Worm (Caenorhabditis elegans) whole organism, L2 larva: ENCODE measurements around the gene ZC395.4.

Source experiments
- C34F6.9 ChIP-seq: fragments of 150-350 bp; optimal IDR thresholded peaks from 2 replicates; lab custom pipeline; 2014; ENCODE audit warnings: missing biosample characterization, missing genetic modification characterization
- F13H6.1 ChIP-seq: sonication (generic microtip); optimal IDR thresholded peaks from 2 replicates; lab custom pipeline; 2016; ENCODE audit warnings: missing genetic modification characterization, missing compliant biosample characterization
- R02D3.7 ChIP-seq: fragments of 150-350 bp; optimal IDR thresholded peaks from 2 replicates; lab custom pipeline; 2014; ENCODE audit warnings: missing biosample characterization, missing genetic modification characterization
- Y55F3AM.14 ChIP-seq: fragments of 200-800 bp; sonication (Bioruptor generic); optimal IDR thresholded peaks from 2 replicates; lab custom pipeline; 2018; ENCODE audit warnings: mild to moderate bottlenecking, missing genetic modification characterization, missing compliant biosample characterization
- ZK546.5 ChIP-seq: sonication (generic microtip); optimal IDR thresholded peaks from 2 replicates; lab custom pipeline; 2017; ENCODE audit warnings: missing biosample characterization, missing genetic modification characterization
- alr-1 ChIP-seq: fragments of 150-350 bp; optimal IDR thresholded peaks from 2 replicates; lab custom pipeline; 2014; ENCODE audit warnings: missing biosample characterization, missing genetic modification characterization
- aly-2 ChIP-seq: fragments of 150-350 bp; optimal IDR thresholded peaks from 2 replicates; lab custom pipeline; 2014; ENCODE audit warnings: missing biosample characterization, missing genetic modification characterization
- ama-1 ChIP-seq: fragments of 150-350 bp; optimal IDR thresholded peaks from 2 replicates; lab custom pipeline; 2018; ENCODE audit warnings: inconsistent platforms
- blmp-1 ChIP-seq: sonication (generic microtip); optimal IDR thresholded peaks from 2 replicates; lab custom pipeline; 2017; ENCODE audit warnings: missing genetic modification characterization, mild to moderate bottlenecking, missing compliant biosample characterization, antibody characterized with exemption, moderate library complexity; ENCODE audit not compliant: insufficient read depth
- ceh-16 ChIP-seq: fragments of 150-350 bp; optimal IDR thresholded peaks from 2 replicates; lab custom pipeline; 2014; ENCODE audit warnings: missing biosample characterization, missing genetic modification characterization
- ceh-82 ChIP-seq: fragments of 150-350 bp; optimal IDR thresholded peaks from 2 replicates; lab custom pipeline; 2014; ENCODE audit warnings: missing biosample characterization, missing genetic modification characterization
- dmd-4 ChIP-seq: sonication (generic microtip); optimal IDR thresholded peaks from 2 replicates; lab custom pipeline; 2017; ENCODE audit warnings: missing biosample characterization, missing genetic modification characterization
- egl-27 ChIP-seq: sonication (generic microtip); optimal IDR thresholded peaks from 3 replicates; lab custom pipeline; 2017; ENCODE audit warnings: missing biosample characterization, missing genetic modification reagents, missing genetic modification characterization
- elt-1 ChIP-seq: fragments of 150-350 bp; optimal IDR thresholded peaks from 2 replicates; lab custom pipeline; 2014; ENCODE audit warnings: missing biosample characterization, missing genetic modification characterization
- elt-3 ChIP-seq: sonication (generic microtip); optimal IDR thresholded peaks from 2 replicates; lab custom pipeline; 2017; ENCODE audit warnings: missing biosample characterization, missing genetic modification characterization
- fos-1 ChIP-seq: fragments of 150-350 bp; optimal IDR thresholded peaks from 2 replicates; lab custom pipeline; 2014; ENCODE audit warnings: missing biosample characterization, missing genetic modification characterization
- gmeb-1 ChIP-seq: fragments of 150-350 bp; optimal IDR thresholded peaks from 2 replicates; lab custom pipeline; 2014; ENCODE audit warnings: missing biosample characterization, missing genetic modification characterization
- lin-11 ChIP-seq: fragments of 150-350 bp; sonication (generic microtip); optimal IDR thresholded peaks from 2 replicates; lab custom pipeline; 2014; ENCODE audit warnings: missing biosample characterization, missing genetic modification characterization, inconsistent platforms, mixed read lengths
- lin-13 ChIP-seq: fragments of 150-350 bp; optimal IDR thresholded peaks from 2 replicates; lab custom pipeline; 2014; ENCODE audit warnings: missing biosample characterization, missing genetic modification reagents, missing genetic modification characterization
- lin-39 ChIP-seq: fragments of 150-350 bp; optimal IDR thresholded peaks from 2 replicates; lab custom pipeline; 2014; ENCODE audit warnings: missing biosample characterization, missing genetic modification reagents, missing genetic modification characterization
- mab-5 ChIP-seq: fragments of 150-350 bp; optimal IDR thresholded peaks from 2 replicates; lab custom pipeline; 2014; ENCODE audit warnings: missing biosample characterization, missing genetic modification characterization
- mbf-1 ChIP-seq: sonication (generic microtip); optimal IDR thresholded peaks from 2 replicates; lab custom pipeline; 2017; ENCODE audit warnings: missing biosample characterization, missing genetic modification characterization
- nhr-10 ChIP-seq: sonication (generic microtip); optimal IDR thresholded peaks from 2 replicates; lab custom pipeline; 2017; ENCODE audit warnings: missing biosample characterization, missing genetic modification characterization
- nhr-11 ChIP-seq: fragments of 150-350 bp; optimal IDR thresholded peaks from 2 replicates; lab custom pipeline; 2014; ENCODE audit warnings: missing biosample characterization, missing genetic modification characterization
- nhr-12 ChIP-seq: fragments of 150-350 bp; optimal IDR thresholded peaks from 2 replicates; lab custom pipeline; 2014; ENCODE audit warnings: missing biosample characterization, missing genetic modification characterization
- nhr-129 ChIP-seq: fragments of 150-350 bp; optimal IDR thresholded peaks from 2 replicates; lab custom pipeline; 2014; ENCODE audit warnings: missing biosample characterization, missing genetic modification characterization
- nhr-237 ChIP-seq: fragments of 150-350 bp; optimal IDR thresholded peaks from 2 replicates; lab custom pipeline; 2014; ENCODE audit warnings: missing biosample characterization, missing genetic modification characterization
- nhr-25 ChIP-seq: fragments of 150-350 bp; sonication (generic microtip); optimal IDR thresholded peaks from 3 replicates; lab custom pipeline; 2014; ENCODE audit warnings: missing biosample characterization, missing genetic modification characterization
- nhr-6 ChIP-seq: fragments of 150-350 bp; optimal IDR thresholded peaks from 2 replicates; lab custom pipeline; 2014; ENCODE audit warnings: missing biosample characterization, missing genetic modification characterization
- nhr-77 ChIP-seq: fragments of 150-350 bp; optimal IDR thresholded peaks from 2 replicates; lab custom pipeline; 2014; ENCODE audit warnings: missing biosample characterization, missing genetic modification characterization
- peb-1 ChIP-seq: fragments of 150-350 bp; optimal IDR thresholded peaks from 2 replicates; lab custom pipeline; 2014; ENCODE audit warnings: missing biosample characterization, missing genetic modification characterization
- sem-4 ChIP-seq: fragments of 150-350 bp; optimal IDR thresholded peaks from 2 replicates; lab custom pipeline; 2014; ENCODE audit warnings: missing biosample characterization, missing genetic modification reagents, missing genetic modification characterization
- skn-1 ChIP-seq: sonication (generic microtip); optimal IDR thresholded peaks from 2 replicates; lab custom pipeline; 2017; ENCODE audit warnings: missing biosample characterization, missing genetic modification characterization
- sma-3 ChIP-seq: sonication (generic microtip); optimal IDR thresholded peaks from 2 replicates; lab custom pipeline; 2016; ENCODE audit warnings: missing genetic modification reagents, missing genetic modification characterization, missing compliant biosample characterization
- snpc-4 ChIP-seq: fragments of 150-350 bp; optimal IDR thresholded peaks from 2 replicates; lab custom pipeline; 2014; ENCODE audit warnings: missing biosample characterization, missing genetic modification characterization
- unc-39 ChIP-seq: fragments of 150-350 bp; optimal IDR thresholded peaks from 2 replicates; lab custom pipeline; 2014; ENCODE audit warnings: missing biosample characterization, missing genetic modification characterization
- unc-55 ChIP-seq: fragments of 150-350 bp; sonication (generic microtip); optimal IDR thresholded peaks from 3 replicates; lab custom pipeline; 2014; ENCODE audit warnings: missing biosample characterization, missing genetic modification reagents, missing genetic modification characterization
- unc-62 ChIP-seq: fragments of 150-350 bp; optimal IDR thresholded peaks from 2 replicates; lab custom pipeline; 2014; ENCODE audit warnings: missing biosample characterization, missing genetic modification reagents, missing genetic modification characterization
- ztf-1 ChIP-seq: fragments of 200-800 bp; sonication (Bioruptor generic); conservative IDR thresholded peaks from 2 replicates; pipeline ENCODE4 v1.3.6; 2022; ENCODE audit warnings: missing genetic modification characterization, missing compliant biosample characterization
- ztf-11 ChIP-seq: sonication (generic microtip); optimal IDR thresholded peaks from 2 replicates; lab custom pipeline; 2017; ENCODE audit warnings: missing biosample characterization, missing genetic modification characterization
- ztf-4 ChIP-seq: fragments of 150-350 bp; optimal IDR thresholded peaks from 2 replicates; lab custom pipeline; 2014; ENCODE audit warnings: missing biosample characterization, missing genetic modification characterization

Gene ZC395.4

DNA sequence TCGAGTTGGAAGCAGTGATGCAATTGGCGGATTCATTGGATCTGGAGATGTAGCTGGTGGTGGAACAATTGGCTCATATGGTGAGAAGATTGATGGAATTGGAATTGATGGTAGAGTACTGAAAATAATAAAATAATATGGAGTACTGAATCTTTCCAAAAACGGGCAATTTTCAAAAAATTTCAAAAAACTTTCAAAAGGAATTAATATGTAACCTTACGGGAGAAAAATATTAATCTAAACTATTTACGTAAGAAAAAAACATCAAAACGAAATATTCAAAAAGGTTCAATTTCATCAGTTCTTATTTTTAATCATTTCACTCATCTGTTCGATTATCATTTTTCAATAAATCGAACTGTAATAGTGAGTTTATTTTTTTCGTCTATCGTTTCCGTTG lies at the start of gene ZC395.4:
TSS of gene ZC395.4 (plus strand) at position 301 of the 400 bp plus-strand sequence.
- TF ChIP-seq elt-3 (tag; lab: Kevin White, UChicago) (no peak), egl-27 (no peak)
- TF ChIP-seq, all 48 proteins: peak for 0

ce11 chrIII:5221820-5222219 lies 48.1 kb upstream of the ZC395.4 start:
- TF ChIP-seq nhr-10 (tag; lab: Kevin White, UChicago) (no peak), nhr-11 (no peak), ceh-82 (no peak), nhr-12 (no peak), unc-39 (tag; lab: Kevin White, UChicago) (no peak), peb-1 (tag; lab: Kevin White, UChicago) (no peak), ztf-1 (GFP tag; lab: Robert Waterston, UW) (no peak), sma-3 (no peak), Y55F3AM.14 (GFP tag; lab: Kevin White, UChicago) (no peak), nhr-129 (tag; lab: Kevin White, UChicago) (no peak), lin-11 (tag; lab: Kevin White, UChicago) (no peak), skn-1 (no peak), aly-2 (tag; lab: Kevin White, UChicago) (no peak), nhr-77 (tag; lab: Kevin White, UChicago) (no peak), nhr-6 (no peak)

DNA sequence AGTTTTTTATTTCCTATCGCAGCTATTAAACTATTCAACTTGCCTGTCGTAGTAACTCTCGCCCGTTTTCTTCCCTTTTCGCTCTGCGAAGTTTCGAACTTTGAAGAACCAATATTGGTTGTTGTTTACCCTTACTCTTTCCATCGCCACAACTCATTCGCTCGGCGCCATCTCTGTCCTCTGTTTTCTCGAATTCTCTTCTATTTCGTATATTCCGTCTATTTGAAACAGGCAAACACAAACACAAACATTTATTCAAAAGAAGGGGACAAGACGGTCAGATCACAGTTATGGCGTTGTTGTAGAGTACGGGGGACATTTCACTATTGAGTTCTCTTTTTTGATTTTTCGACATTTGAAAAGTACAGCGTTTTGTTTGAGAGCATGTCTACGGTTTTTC lies 47.1 kb upstream of the ZC395.4 start:
- TF ChIP-seq ztf-1 (GFP tag; lab: Robert Waterston, UW), result no peak
- TF ChIP-seq nhr-129 (tag; lab: Kevin White, UChicago), result peak; percentile 62
- TF ChIP-seq F13H6.1, result peak; percentile 60

DNA sequence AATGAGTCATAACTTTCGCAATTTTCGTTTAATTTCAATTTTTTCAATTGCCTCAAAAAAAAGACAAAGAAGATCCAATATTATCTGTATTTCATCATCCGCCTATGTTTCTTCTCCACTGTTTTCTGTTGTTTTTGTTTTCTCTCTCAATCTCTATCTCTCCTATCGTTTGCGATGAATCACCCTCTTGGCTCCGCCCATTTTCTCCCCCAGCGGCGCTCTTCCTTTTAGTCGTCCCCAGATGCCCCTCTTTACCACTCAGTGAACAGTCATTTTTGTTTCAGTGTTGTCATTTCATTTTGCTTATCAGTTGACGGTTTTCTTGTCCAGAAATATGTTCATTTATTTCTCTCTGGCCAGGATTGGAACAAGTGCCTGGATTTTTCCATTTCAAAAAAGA lies 45.0 kb upstream of the ZC395.4 start:
- TF ChIP-seq ceh-16 (no peak), fos-1 (peak; percentile 94), snpc-4 (tag; lab: Kevin White, UChicago) (no peak), nhr-129 (tag; lab: Kevin White, UChicago) (peak; percentile 61), ZK546.5 (tag; lab: Kevin White, UChicago) (no peak), sma-3 (peak; percentile 47), unc-62 (GFP tag; lab: Kevin White, UChicago) (no peak), lin-39 (no peak), unc-55 (GFP tag; lab: Kevin White, UChicago) (peak; percentile 63), C34F6.9 (tag; lab: Kevin White, UChicago) (peak; percentile 51)

DNA sequence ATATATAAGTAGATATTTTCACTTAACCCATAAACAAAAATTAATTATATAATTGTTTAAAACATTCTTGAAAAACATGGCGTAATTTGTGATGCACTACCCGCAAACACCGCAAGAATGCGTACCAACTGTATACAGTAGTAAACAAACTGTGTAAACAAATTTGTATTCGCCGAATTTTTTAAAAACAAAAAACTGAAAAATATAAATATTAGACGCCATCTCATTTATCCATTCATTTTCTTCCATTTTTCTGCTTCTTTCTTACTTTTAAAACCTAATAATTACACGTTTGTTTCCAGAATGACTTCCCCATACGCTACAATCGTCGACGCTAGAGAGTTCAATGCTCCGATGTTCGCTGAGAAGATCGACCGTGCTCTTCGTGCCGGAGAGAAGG lies 44.6 kb upstream of the ZC395.4 start, which contains the start of gene nex-1:
TSS of gene nex-1 (plus strand) at position 301 of the 400 bp plus-strand sequence.
- TF ChIP-seq skn-1 (no peak), lin-39 (no peak), ama-1 (lab: Kevin White, UChicago) (no peak), mab-5 (tag; lab: Kevin White, UChicago) (no peak), nhr-10 (tag; lab: Kevin White, UChicago) (no peak), ztf-4 (no peak), ztf-1 (GFP tag; lab: Robert Waterston, UW) (no peak), nhr-77 (tag; lab: Kevin White, UChicago) (no peak), dmd-4 (tag; lab: Kevin White, UChicago) (no peak), sma-3 (no peak), unc-55 (GFP tag; lab: Kevin White, UChicago) (no peak), nhr-237 (tag; lab: Kevin White, UChicago) (no peak), fos-1 (no peak), elt-3 (tag; lab: Kevin White, UChicago) (no peak), gmeb-1 (no peak), elt-1 (tag; lab: Kevin White, UChicago) (no peak)

DNA sequence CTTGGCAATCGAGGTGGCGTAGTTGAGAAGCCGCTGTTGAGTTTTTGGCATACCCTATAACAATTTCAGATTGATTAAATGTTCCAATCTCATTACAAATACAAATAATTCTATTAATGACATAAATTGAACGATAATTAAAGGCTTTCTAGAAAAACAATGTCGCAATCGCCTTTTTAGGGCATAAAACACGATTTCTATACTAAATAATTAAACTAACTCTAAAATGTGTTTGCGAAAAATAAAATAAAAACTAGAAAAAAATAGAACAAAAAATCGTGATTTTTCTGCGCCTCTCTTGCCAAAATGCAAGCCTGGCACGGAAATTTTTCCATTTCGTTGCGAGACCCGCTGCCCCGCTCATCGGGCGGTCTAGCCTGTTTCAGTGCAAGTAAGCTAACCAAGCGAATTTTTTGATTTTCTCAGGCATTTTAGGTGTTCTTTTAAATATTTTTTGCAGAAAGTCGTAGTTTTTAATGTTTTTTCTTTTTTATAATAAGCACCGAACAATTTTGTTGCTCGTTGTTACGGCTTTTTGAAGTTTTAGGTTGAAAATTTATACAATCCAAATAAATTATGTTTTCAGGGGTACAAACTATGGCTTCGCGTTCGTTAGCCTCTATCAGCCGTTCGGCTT lies 42.0 kb upstream of the ZC395.4 start, which contains the start of the genes C34E10.12, C34E10.10 and atp-2:
TSS of gene C34E10.12 (minus strand) at position 51 of the 637 bp plus-strand sequence.
TSS of gene C34E10.10 (minus strand) at position 54 of the 637 bp plus-strand sequence.
TSS of gene atp-2 (plus strand) at position 587 of the 637 bp plus-strand sequence.
- peak; percentile 98 for TF ChIP-seq unc-55 (GFP tag; lab: Kevin White, UChicago)
- TF ChIP-seq R02D3.7 (tag; lab: Kevin White, UChicago), result no peak
- TF ChIP-seq ztf-11 (tag; lab: Kevin White, UChicago), result no peak
- TF ChIP-seq alr-1 (tag; lab: Kevin White, UChicago), result no peak
- peak; percentile 74 for TF ChIP-seq ztf-4
- TF ChIP-seq nhr-25, result peak; percentile 91
- TF ChIP-seq ceh-82, result peak; percentile 35
- no peak for TF ChIP-seq lin-39
- TF ChIP-seq sma-3, result peak; percentile 89
- TF ChIP-seq nhr-237 (tag; lab: Kevin White, UChicago), result no peak
- TF ChIP-seq mbf-1 (tag; lab: Kevin White, UChicago), result no peak
- TF ChIP-seq unc-39 (tag; lab: Kevin White, UChicago), result no peak
- peak; percentile 84 for TF ChIP-seq fos-1
- peak; percentile 50 for TF ChIP-seq ceh-16
- no peak for TF ChIP-seq nhr-11
- peak; percentile 92 for TF ChIP-seq lin-13
- TF ChIP-seq sem-4 (tag; lab: Kevin White, UChicago), result peak; percentile 68
- peak; percentile 36 for TF ChIP-seq blmp-1 (tag; lab: Kevin White, UChicago)
- peak; percentile 74 for TF ChIP-seq ama-1 (lab: Kevin White, UChicago)
- peak; percentile 3 for TF ChIP-seq ZK546.5 (tag; lab: Kevin White, UChicago)
- TF ChIP-seq snpc-4 (tag; lab: Kevin White, UChicago), result peak; percentile 60
- TF ChIP-seq C34F6.9 (tag; lab: Kevin White, UChicago), result peak; percentile 91
- no peak for TF ChIP-seq unc-62 (GFP tag; lab: Kevin White, UChicago)
- TF ChIP-seq mab-5 (tag; lab: Kevin White, UChicago), result peak; percentile 50
